Worm (Caenorhabditis elegans): ENCODE data around the gene C13C4.6.

Gene C13C4.6

DNA sequence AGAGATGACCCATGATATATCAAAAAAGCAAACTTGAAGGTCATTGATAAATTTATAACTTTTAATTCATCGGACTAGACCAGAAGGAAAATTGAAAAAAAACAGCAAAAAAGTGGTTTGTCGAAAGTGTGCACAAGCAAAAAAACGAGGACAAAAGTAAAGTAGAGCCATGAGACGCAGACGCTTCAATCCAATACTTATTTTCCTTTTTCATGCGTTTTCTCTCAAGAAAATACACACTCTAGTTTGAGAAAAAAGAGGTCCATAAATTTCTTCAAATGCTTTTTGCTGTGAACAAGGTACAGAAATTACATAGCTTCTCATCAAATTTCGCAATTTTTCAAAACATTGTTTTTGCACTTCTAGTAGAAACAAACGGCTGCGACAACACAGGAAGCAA lies 39.8 kb downstream of the C13C4.6 start:
- TF ChIP-seq lsy-2 (tag; optimal IDR thresholded peaks at IDR 0.05) = no peak
- no peak for TF ChIP-seq zfp-3 (GFP tag; conservative IDR thresholded peaks at IDR 0.05)
- TF ChIP-seq set-16 (GFP tag; IDR thresholded peaks at IDR 0.05) = no peak
- TF ChIP-seq daf-19 (GFP tag; conservative IDR thresholded peaks at IDR 0.05) = no peak
- no peak for TF ChIP-seq nhr-28 (tag; optimal IDR thresholded peaks at IDR 0.05)
- no peak for TF ChIP-seq F44E2.7 (GFP tag; IDR thresholded peaks at IDR 0.05)

DNA sequence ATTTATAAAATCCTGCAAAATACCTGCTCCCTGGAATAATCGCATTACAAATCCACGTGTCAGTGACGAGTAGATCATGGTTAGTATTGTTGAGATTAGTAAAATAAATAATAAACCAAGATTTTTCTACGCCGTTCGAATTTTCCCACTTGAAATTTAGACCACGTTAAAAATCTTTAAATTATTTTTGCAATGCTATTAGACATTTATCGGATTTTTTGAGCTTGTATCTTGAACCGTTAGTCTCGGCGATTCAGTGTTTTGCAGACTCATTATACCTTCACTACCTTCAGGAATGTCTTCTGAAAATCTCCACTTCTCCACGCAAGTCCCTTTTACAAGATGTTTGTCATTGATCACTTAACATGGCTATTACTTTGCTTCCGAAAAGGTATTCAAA lies 40.8 kb downstream of the C13C4.6 start, which contains the start of gene C27A7.5:
Gene C27A7.5, minus strand, starts transcription at position 101 of the 400 bp plus-strand sequence.
- TF ChIP-seq ceh-20 (GFP tag; IDR thresholded peaks at IDR 0.05) = no peak
- TF ChIP-seq egl-43 (GFP tag; IDR thresholded peaks at IDR 0.05) = no peak
- no peak for TF ChIP-seq fkh-10 (GFP tag; optimal IDR thresholded peaks at IDR 0.05)
- TF ChIP-seq zfp-3 (GFP tag; conservative IDR thresholded peaks at IDR 0.05) = no peak
- no peak for TF ChIP-seq dmd-6 (GFP tag; IDR thresholded peaks at IDR 0.05)
- TF ChIP-seq egl-27 (tag; optimal IDR thresholded peaks at IDR 0.05) = no peak
- TF ChIP-seq rbr-2 (tag; optimal IDR thresholded peaks at IDR 0.05) = no peak
- TF ChIP-seq pqm-1 (tag; optimal IDR thresholded peaks at IDR 0.05) = no peak
- TF ChIP-seq set-16 (GFP tag; IDR thresholded peaks at IDR 0.05) = no peak
- no peak for TF ChIP-seq nhr-11 (tag; optimal IDR thresholded peaks at IDR 0.05)
- TF ChIP-seq daf-16 (GFP tag; optimal IDR thresholded peaks at IDR 0.05) = no peak
- no peak for TF ChIP-seq daf-16 (tag; optimal IDR thresholded peaks at IDR 0.05)
- no peak for TF ChIP-seq jun-1 (tag; optimal IDR thresholded peaks at IDR 0.05)
- TF ChIP-seq mdl-1 (tag; optimal IDR thresholded peaks at IDR 0.05) = no peak
- no peak for TF ChIP-seq mxl-3 (GFP tag; optimal IDR thresholded peaks at IDR 0.05)
- no peak for TF ChIP-seq lin-39 (tag; optimal IDR thresholded peaks at IDR 0.05)
- no peak for TF ChIP-seq nhr-42 (GFP tag; IDR thresholded peaks at IDR 0.05)
- no peak for TF ChIP-seq hmg-1.1 (GFP tag; IDR thresholded peaks at IDR 0.05)

DNA sequence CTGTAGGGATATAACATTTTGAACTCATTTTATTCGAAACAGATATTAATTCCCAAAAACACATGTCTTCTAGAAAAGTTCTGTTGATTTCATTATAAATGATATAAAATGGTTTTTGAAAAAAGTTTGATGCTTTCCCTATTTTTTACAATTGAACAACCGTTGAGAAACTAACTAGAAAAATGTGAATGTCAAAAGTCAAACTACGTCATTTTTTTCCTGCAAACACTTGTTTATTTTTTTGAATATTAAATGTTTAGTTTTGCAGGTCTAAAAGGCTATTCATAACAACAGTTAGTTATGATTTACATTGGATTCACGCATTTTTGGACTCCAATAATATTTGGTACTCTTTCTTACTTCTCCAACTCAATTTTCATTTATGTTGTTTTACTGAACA lies 41.5 kb downstream of the C13C4.6 start, which contains the start of gene srj-4:
Gene srj-4, plus strand, starts transcription at position 301 of the 400 bp plus-strand sequence.
- no peak for TF ChIP-seq tag-97 (GFP tag; IDR thresholded peaks at IDR 0.05)

DNA sequence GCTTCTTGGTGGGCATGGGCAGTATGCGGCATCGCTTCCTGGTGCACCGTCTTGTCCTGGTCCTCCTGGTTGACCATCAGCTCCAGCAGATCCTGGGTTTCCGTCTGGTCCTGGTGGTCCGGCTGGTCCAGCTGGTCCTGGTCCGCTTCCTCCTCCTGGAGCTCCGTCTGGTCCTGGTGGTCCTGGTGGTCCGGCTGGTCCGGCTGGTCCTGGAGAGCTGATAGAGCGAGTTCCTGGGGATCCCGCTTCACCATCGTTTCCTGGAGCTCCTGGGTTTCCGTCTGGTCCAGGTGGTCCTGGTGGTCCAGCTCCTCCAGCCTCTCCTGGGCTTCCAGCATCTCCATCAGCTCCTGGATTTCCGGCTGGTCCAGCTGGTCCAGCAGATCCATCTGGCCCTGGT lies 45.7 kb downstream of the C13C4.6 start:
- TF ChIP-seq set-16 (GFP tag; IDR thresholded peaks at IDR 0.05) (peak; percentile 97), F10B5.3 (tag; optimal IDR thresholded peaks at IDR 0.05) (no peak)

DNA sequence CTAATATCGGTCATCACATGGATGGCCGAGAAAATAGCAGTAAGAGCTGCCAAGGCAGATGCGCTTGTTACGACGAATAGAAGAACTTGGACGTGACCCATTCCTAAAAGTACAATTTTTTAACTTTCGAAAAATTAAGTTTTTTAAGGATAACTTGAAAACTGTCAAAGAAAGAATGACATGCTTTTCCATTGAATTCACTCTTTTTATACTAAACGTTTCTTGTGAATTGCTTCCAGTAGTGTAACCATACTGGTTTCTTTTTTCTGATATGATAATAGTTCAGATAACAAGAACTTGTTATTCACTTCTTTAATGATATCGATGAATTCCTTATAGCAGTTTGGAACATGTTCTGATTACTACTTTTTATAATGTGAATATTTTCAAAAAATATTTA lies 46.3 kb downstream of the C13C4.6 start, which contains the start of gene col-37:
Gene col-37, minus strand, starts transcription at position 101 of the 400 bp plus-strand sequence.
- TF ChIP-seq dmd-6 (GFP tag; IDR thresholded peaks at IDR 0.05) (no peak), mdl-1 (tag; optimal IDR thresholded peaks at IDR 0.05) (peak in 1 of 2 experiments; percentile 16)

DNA sequence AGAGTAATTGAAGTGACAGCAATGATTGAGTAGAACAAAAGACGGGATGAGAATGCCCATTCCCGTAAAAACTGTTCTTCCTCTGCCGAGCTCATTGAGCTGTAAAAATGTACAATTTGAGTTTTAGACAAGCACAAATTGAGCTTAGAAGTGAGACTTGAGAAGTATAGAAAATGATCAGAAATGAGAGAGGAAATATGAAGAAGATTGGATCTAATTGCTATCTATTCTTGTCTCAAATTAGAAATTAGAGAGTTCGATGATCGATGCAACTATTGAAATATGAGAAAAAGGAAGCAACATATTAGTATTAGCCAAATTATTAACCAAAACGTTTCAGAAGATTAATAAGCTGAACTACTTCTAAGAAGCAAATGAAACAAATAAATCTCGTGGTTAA lies 48.7 kb downstream of the C13C4.6 start, which contains the start of gene ZK863.1:
Gene ZK863.1, minus strand, starts transcription at position 101 of the 400 bp plus-strand sequence.
- TF ChIP-seq nhr-102 (tag; optimal IDR thresholded peaks at IDR 0.05) = no peak
- TF ChIP-seq madf-9 (GFP tag; conservative IDR thresholded peaks at IDR 0.05) = no peak
- TF ChIP-seq lin-38 (GFP tag; IDR thresholded peaks at IDR 0.05) = no peak
- no peak for TF ChIP-seq set-16 (GFP tag; IDR thresholded peaks at IDR 0.05)
- no peak for TF ChIP-seq spr-1 (tag; optimal IDR thresholded peaks at IDR 0.05)
- TF ChIP-seq unc-62 (GFP tag; optimal IDR thresholded peaks at IDR 0.05 in 1 of 2) = no peak
- TF ChIP-seq unc-62 (tag; optimal IDR thresholded peaks at IDR 0.05) = no peak
